Fruit fly (Drosophila melanogaster) whole organism, embryonic: ENCODE results near the gene RpL37A.

Experiments
- Antp ChIP-seq: fragments of 200-800 bp; sonication (Bioruptor generic); optimal IDR thresholded peaks from 3 replicates; lab custom pipeline; 2016; ENCODE audit warnings: missing biosample characterization, missing genetic modification characterization
- Atf-2 ChIP-seq: fragments of 200-800 bp; sonication (Bioruptor generic); optimal IDR thresholded peaks from 2 replicates; lab custom pipeline; 2016; ENCODE audit warnings: missing biosample characterization, missing genetic modification characterization
- Atf6 ChIP-seq: fragments of 200-800 bp; sonication (Bioruptor generic); IDR thresholded peaks from 2 replicates; pipeline ENCODE4 v1.3.6; 2022; ENCODE audit warnings: missing biosample characterization, missing genetic modification characterization
- B-H2 ChIP-seq: fragments of 200-800 bp; sonication (Bioruptor generic); optimal IDR thresholded peaks from 2 replicates; lab custom pipeline; 2018; ENCODE audit warnings: missing biosample characterization, mild to moderate bottlenecking, missing genetic modification characterization
- Bteb2 ChIP-seq: fragments of 200-800 bp; sonication (Bioruptor generic); optimal IDR thresholded peaks from 2 replicates; lab custom pipeline; 2016; ENCODE audit warnings: missing biosample characterization, missing genetic modification characterization
- CG10431 ChIP-seq: fragments of 200-800 bp; sonication (Bioruptor generic); optimal IDR thresholded peaks from 3 replicates; lab custom pipeline; 2018; ENCODE audit warnings: missing biosample characterization, mild to moderate bottlenecking, missing genetic modification characterization
- CG10979 ChIP-seq: fragments of 200-800 bp; sonication (Bioruptor generic); optimal IDR thresholded peaks from 2 replicates; lab custom pipeline; 2018; ENCODE audit warnings: missing biosample characterization, mild to moderate bottlenecking, missing genetic modification characterization, moderate library complexity
- CG12659 ChIP-seq: fragments of 200-800 bp; sonication (Bioruptor generic); optimal IDR thresholded peaks from 3 replicates; lab custom pipeline; 2017; ENCODE audit warnings: mild to moderate bottlenecking, missing biosample characterization, missing genetic modification reagents, missing genetic modification characterization
- CG14710 ChIP-seq: fragments of 200-800 bp; sonication (Bioruptor generic); optimal IDR thresholded peaks from 3 replicates; lab custom pipeline; 2019; ENCODE audit warnings: missing biosample characterization, mild to moderate bottlenecking, missing genetic modification characterization, moderate library complexity
- CG14860 ChIP-seq: fragments of 200-800 bp; sonication (Bioruptor generic); IDR thresholded peaks from 3 replicates; pipeline ENCODE4 v1.3.6; 2022; ENCODE audit warnings: missing biosample characterization, missing genetic modification characterization; ENCODE audit not compliant: partially characterized antibody
- CG14965 ChIP-seq: fragments of 200-800 bp; sonication (Bioruptor generic); optimal IDR thresholded peaks from 2 replicates; lab custom pipeline; 2016; ENCODE audit warnings: missing biosample characterization, missing genetic modification characterization, borderline replicate concordance
- CG15696 ChIP-seq: fragments of 200-800 bp; sonication (Bioruptor generic); optimal IDR thresholded peaks from 2 replicates; lab custom pipeline; 2019; ENCODE audit warnings: missing biosample characterization, mild to moderate bottlenecking, missing genetic modification characterization, moderate library complexity
- CG17385 ChIP-seq: fragments of 200-800 bp; sonication (Bioruptor generic); optimal IDR thresholded peaks from 3 replicates; lab custom pipeline; 2018; ENCODE audit warnings: missing biosample characterization, mild to moderate bottlenecking, missing genetic modification characterization
- CG17568 ChIP-seq: fragments of 200-800 bp; sonication (Bioruptor generic); optimal IDR thresholded peaks from 2 replicates; lab custom pipeline; 2018; ENCODE audit warnings: missing biosample characterization, mild to moderate bottlenecking, missing genetic modification characterization, moderate library complexity
- CG32767 ChIP-seq: fragments of 200-800 bp; sonication (Bioruptor generic); IDR thresholded peaks from 2 replicates; pipeline ENCODE4 v1.3.6; 2022; ENCODE audit warnings: missing biosample characterization, missing genetic modification characterization
- CG3838 ChIP-seq: fragments of 200-800 bp; sonication (Bioruptor generic); optimal IDR thresholded peaks from 3 replicates; lab custom pipeline; 2016; ENCODE audit warnings: missing biosample characterization, missing genetic modification characterization
- CG3995 ChIP-seq: fragments of 200-800 bp; sonication (Bioruptor generic); optimal IDR thresholded peaks from 3 replicates; lab custom pipeline; 2016; ENCODE audit warnings: missing biosample characterization, missing genetic modification characterization
- CTCF ChIP-seq: fragments of 200-800 bp; sonication (Bioruptor generic); optimal IDR thresholded peaks from 2 replicates; lab custom pipeline; 2017; ENCODE audit warnings: missing biosample characterization, mild to moderate bottlenecking, missing genetic modification characterization, moderate library complexity
- Camta ChIP-seq: fragments of 200-800 bp; sonication (Bioruptor generic); optimal IDR thresholded peaks from 2 replicates; lab custom pipeline; 2016; ENCODE audit warnings: missing biosample characterization, missing genetic modification characterization
- Ets65A ChIP-seq: fragments of 200-800 bp; sonication (Bioruptor generic); peaks from one replicate; lab custom pipeline; 2016; ENCODE audit warnings: missing biosample characterization, missing genetic modification characterization
- Hand ChIP-seq: fragments of 200-800 bp; sonication (Bioruptor generic); optimal IDR thresholded peaks from 2 replicates; lab custom pipeline; 2017; ENCODE audit warnings: mild to moderate bottlenecking, missing biosample characterization, missing genetic modification reagents, missing genetic modification characterization
- Max ChIP-seq: fragments of 200-800 bp; sonication (Bioruptor generic); optimal IDR thresholded peaks from 2 replicates; lab custom pipeline; 2016; ENCODE audit warnings: missing biosample characterization, mild to moderate bottlenecking, missing genetic modification characterization
- Med ChIP-seq: fragments of 200-800 bp; sonication (Bioruptor generic); peaks from one replicate; lab custom pipeline; 2016; ENCODE audit warnings: missing biosample characterization, missing genetic modification characterization, mild to moderate bottlenecking, inconsistent platforms, moderate library complexity
- Mrtf ChIP-seq: fragments of 200-800 bp; sonication (Bioruptor generic); IDR thresholded peaks from 3 replicates; pipeline ENCODE4 v1.3.6; 2022; ENCODE audit warnings: missing biosample characterization, missing genetic modification characterization
- Optix ChIP-seq: fragments of 200-800 bp; sonication (Bioruptor generic); IDR thresholded peaks from 3 replicates; pipeline ENCODE4 v1.3.6; 2022; ENCODE audit warnings: missing biosample characterization, missing genetic modification characterization
- Ptx1 ChIP-seq: fragments of 200-800 bp; sonication (Bioruptor generic); IDR thresholded peaks from 2 replicates; pipeline ENCODE4 v1.3.6; 2022; ENCODE audit warnings: missing biosample characterization, missing genetic modification characterization
- Spps ChIP-seq: fragments of 200-800 bp; sonication (Bioruptor generic); optimal IDR thresholded peaks from 2 replicates; lab custom pipeline; 2018; ENCODE audit warnings: missing biosample characterization, mild to moderate bottlenecking, missing genetic modification characterization
- abd-A ChIP-seq: fragments of 200-800 bp; sonication (Bioruptor generic); optimal IDR thresholded peaks from 3 replicates; lab custom pipeline; 2019; ENCODE audit warnings: missing biosample characterization, mild to moderate bottlenecking, missing genetic modification characterization, moderate library complexity
- chif ChIP-seq, 2 experiments: fragments of 200-800 bp; sonication (Bioruptor generic); optimal IDR thresholded peaks; 3 replicates each; lab custom pipeline; 2016; ENCODE audit warnings: missing biosample characterization in 2 of 2, missing genetic modification characterization in 2 of 2
- corto ChIP-seq: fragments of 200-800 bp; sonication (Bioruptor generic); optimal IDR thresholded peaks from 2 replicates; lab custom pipeline; 2016; ENCODE audit warnings: missing biosample characterization, mild to moderate bottlenecking, missing genetic modification characterization, moderate library complexity
- ewg ChIP-seq: fragments of 200-800 bp; sonication (Bioruptor generic); optimal IDR thresholded peaks from 3 replicates; lab custom pipeline; 2017; ENCODE audit warnings: mild to moderate bottlenecking, missing biosample characterization, missing genetic modification reagents, missing genetic modification characterization
- fd102C ChIP-seq: fragments of 200-800 bp; sonication (Bioruptor generic); optimal IDR thresholded peaks from 2 replicates; lab custom pipeline; 2018; ENCODE audit warnings: missing biosample characterization, mild to moderate bottlenecking, missing genetic modification characterization, moderate library complexity
- gcm ChIP-seq: fragments of 200-800 bp; sonication (Bioruptor generic); optimal IDR thresholded peaks from 2 replicates; lab custom pipeline; 2019; ENCODE audit warnings: missing biosample characterization, mild to moderate bottlenecking, missing genetic modification characterization, moderate library complexity
- gem ChIP-seq: fragments of 200-800 bp; sonication (Bioruptor generic); optimal IDR thresholded peaks from 2 replicates; lab custom pipeline; 2019; ENCODE audit warnings: missing biosample characterization, mild to moderate bottlenecking, missing genetic modification characterization, moderate library complexity
- gsb ChIP-seq: fragments of 200-800 bp; sonication (Bioruptor generic); IDR thresholded peaks from 2 replicates; pipeline ENCODE4 v1.3.6; 2022; ENCODE audit warnings: missing biosample characterization, missing genetic modification characterization
- hbn ChIP-seq: fragments of 200-800 bp; sonication (Bioruptor generic); IDR thresholded peaks from 2 replicates; pipeline ENCODE4 v1.3.6; 2022; ENCODE audit warnings: missing biosample characterization, missing genetic modification characterization; ENCODE audit not compliant: partially characterized antibody
- insv ChIP-seq, 2 experiments: fragments of 200-800 bp; sonication (Bioruptor generic); optimal IDR thresholded peaks; 3 replicates each; lab custom pipeline; 2016 to 2018; ENCODE audit warnings: missing biosample characterization in 2 of 2, missing genetic modification characterization in 2 of 2
- ken ChIP-seq: fragments of 200-800 bp; sonication (Bioruptor generic); IDR thresholded peaks from 3 replicates; pipeline ENCODE4 v1.3.6; 2022; ENCODE audit warnings: missing biosample characterization, missing genetic modification characterization
- lmd ChIP-seq: fragments of 200-800 bp; sonication (Bioruptor generic); IDR thresholded peaks from 2 replicates; pipeline ENCODE4 v1.3.6; 2022; ENCODE audit warnings: missing biosample characterization, missing genetic modification characterization
- nau ChIP-seq: fragments of 200-800 bp; sonication (Bioruptor generic); optimal IDR thresholded peaks from 3 replicates; lab custom pipeline; 2017; ENCODE audit warnings: missing biosample characterization, mild to moderate bottlenecking, missing genetic modification characterization, missing genetic modification reagents
- pzg ChIP-seq: fragments of 200-800 bp; sonication (Bioruptor generic); optimal IDR thresholded peaks from 3 replicates; lab custom pipeline; 2018; ENCODE audit warnings: missing biosample characterization, mild to moderate bottlenecking, missing genetic modification characterization, moderate library complexity
- run ChIP-seq: fragments of 200-800 bp; sonication (Bioruptor generic); optimal IDR thresholded peaks from 3 replicates; lab custom pipeline; 2018; ENCODE audit warnings: missing biosample characterization, mild to moderate bottlenecking, missing genetic modification characterization
- salm ChIP-seq: fragments of 200-800 bp; sonication (Bioruptor generic); optimal IDR thresholded peaks from 2 replicates; lab custom pipeline; 2018; ENCODE audit warnings: missing biosample characterization, mild to moderate bottlenecking, missing genetic modification characterization
- sens-2 ChIP-seq: fragments of 200-800 bp; sonication (Bioruptor generic); IDR thresholded peaks from 2 replicates; pipeline ENCODE4 v1.3.6; 2022; ENCODE audit warnings: missing biosample characterization, missing genetic modification characterization
- sisA ChIP-seq: fragments of 200-800 bp; sonication (Bioruptor generic); IDR thresholded peaks from 2 replicates; pipeline ENCODE4 v1.3.6; 2022; ENCODE audit warnings: missing biosample characterization, missing genetic modification characterization
- slp2 ChIP-seq: fragments of 200-800 bp; sonication (Bioruptor generic); optimal IDR thresholded peaks from 2 replicates; lab custom pipeline; 2016; ENCODE audit warnings: missing biosample characterization, missing genetic modification characterization
- ttk ChIP-seq: fragments of 200-800 bp; sonication (Bioruptor generic); IDR thresholded peaks from 2 replicates; pipeline ENCODE4 v2.1.2; 2022; ENCODE audit warnings: missing biosample characterization, missing genetic modification characterization
- unc-4 ChIP-seq: fragments of 200-800 bp; sonication (Bioruptor generic); IDR thresholded peaks from 2 replicates; pipeline ENCODE4 v1.3.6; 2022; ENCODE audit warnings: missing biosample characterization, missing genetic modification characterization; ENCODE audit not compliant: partially characterized antibody
- zf30C ChIP-seq: fragments of 200-800 bp; sonication (Bioruptor generic); optimal IDR thresholded peaks from 3 replicates; lab custom pipeline; 2018; ENCODE audit warnings: missing biosample characterization, mild to moderate bottlenecking, missing genetic modification characterization
- zfh2 ChIP-seq: fragments of 200-800 bp; sonication (Bioruptor generic); optimal IDR thresholded peaks from 2 replicates; lab custom pipeline; 2016; ENCODE audit warnings: missing biosample characterization, missing genetic modification characterization

The RpL37A gene

dm6 chr2L:5052367-5052914, 18.3 kb upstream of the RpL37A start, which contains the start of gene senju (continued):
- TF ChIP-seq ewg (peak; percentile 63), ken (peak; percentile 81), corto (peak; percentile 54), nau (GFP tag; lab: Kevin White, UChicago) (peak; percentile 81), CTCF (peak; percentile 55), CG14965 (GFP tag; lab: Kevin White, UChicago) (peak; percentile 25), Spps (tag; lab: Kevin White, UChicago) (peak; percentile 46), Mrtf (GFP tag; lab: Robert Waterston, UW) (peak; percentile 80), Hand (GFP tag; lab: Kevin White, UChicago) (peak; percentile 82), Ptx1 (GFP tag; lab: Robert Waterston, UW) (peak; percentile 84), CG3995 (GFP tag; lab: Kevin White, UChicago) (peak; percentile 56), zfh2 (peak; percentile 90), fd102C (GFP tag; lab: Kevin White, UChicago) (no peak), ttk (GFP tag; lab: Robert Waterston, UW) (peak; percentile 69), Bteb2 (GFP tag; lab: Kevin White, UChicago) (peak; percentile 50), CG10979 (tag; lab: Kevin White, UChicago) (peak; percentile 76), Antp (GFP tag; lab: Kevin White, UChicago) (peak; percentile 90), Optix (GFP tag; lab: Robert Waterston, UW) (peak; percentile 81), CG17568 (GFP tag; lab: Kevin White, UChicago) (peak; percentile 61), run (tag; lab: Kevin White, UChicago) (peak; percentile 61), Max (GFP tag; lab: Kevin White, UChicago) (peak; percentile 90), salm (peak; percentile 47), Atf-2 (GFP tag; lab: Kevin White, UChicago) (peak; percentile 62), unc-4 (GFP tag; lab: Robert Waterston, UW) (peak; percentile 32; the same call in 1 of the 2 replicates), gsb (GFP tag; lab: Robert Waterston, UW) (no peak; the same call in none of the 2 replicates), CG32767 (GFP tag; lab: Robert Waterston, UW) (peak; percentile 64; the same call in 1 of the 2 replicates), Med (GFP tag; lab: Kevin White, UChicago) (peak; percentile 98), Ets65A (GFP tag; lab: Kevin White, UChicago) (peak; percentile 96), CG17385 (GFP tag; lab: Kevin White, UChicago) (peak; percentile 83), abd-A (peak; percentile 68), zf30C (GFP tag; lab: Kevin White, UChicago) (peak; percentile 0), sisA (GFP tag; lab: Robert Waterston, UW) (peak; percentile 75), gem (peak; percentile 91), sens-2 (peak; percentile 76), slp2 (GFP tag; lab: Kevin White, UChicago) (peak; percentile 51), CG10431 (peak; percentile 49), CG15696 (tag; lab: Kevin White, UChicago) (peak; percentile 38), hbn (GFP tag; lab: Robert Waterston, UW) (0 out of 2 replicates have a peak, but pooled peaks have one; percentile 42), insv (GFP tag; optimal IDR thresholded peaks at IDR 0.05; lab: Kevin White, UChicago) (peak in 1 of 2 experiments; percentile 64), B-H2 (GFP tag; lab: Kevin White, UChicago) (peak; percentile 88), gcm (GFP tag; lab: Kevin White, UChicago) (peak; percentile 41), CG14860 (GFP tag; lab: Robert Waterston, UW) (peak; percentile 47; the same call in 1 of the 3 replicates), pzg (GFP tag; lab: Kevin White, UChicago) (peak; percentile 95), CG12659 (GFP tag; lab: Kevin White, UChicago) (peak; percentile 90), CG14710 (tag; lab: Kevin White, UChicago) (peak; percentile 69), Atf6 (peak; percentile 80), chif (GFP tag; optimal IDR thresholded peaks at IDR 0.05; lab: Kevin White, UChicago) (peak; percentile 82 to 84), lmd (GFP tag; lab: Robert Waterston, UW) (peak; percentile 86), CG3838 (GFP tag; lab: Kevin White, UChicago) (peak; percentile 33), Camta (peak; percentile 77)
